Worm (Caenorhabditis elegans) whole organism, L4 larva: ENCODE data around the gene F59E11.7.

Experiments used
- ceh-32 ChIP-seq: sonication (generic microtip); optimal IDR thresholded peaks from 2 replicates; lab custom pipeline; 2016; ENCODE audit warnings: mild to moderate bottlenecking, missing genetic modification characterization, missing compliant biosample characterization; ENCODE audit not compliant: poor library complexity
- ceh-44 ChIP-seq: fragments of 200-800 bp; sonication (Bioruptor generic); IDR thresholded peaks from 2 replicates; pipeline ENCODE4 v1.3.6; 2022; ENCODE audit warnings: missing genetic modification reagents, missing genetic modification characterization, missing compliant biosample characterization

ce11 chrV:8964055-8964758 lies 25.8 kb upstream of the F59E11.7 start, which contains the start of gene nhr-44:
- TF ChIP-seq ceh-32 (tag; lab: Kevin White, UChicago) (no peak), ceh-44 (GFP tag; lab: Robert Waterston, UW) (no peak)
